Worm (Caenorhabditis elegans) whole organism, L1 larva: ENCODE results near the gene cysl-4.

Source experiments
- C16A3.4 ChIP-seq: fragments of 150-350 bp; optimal IDR thresholded peaks from 2 replicates; lab custom pipeline; 2014; ENCODE audit warnings: missing biosample characterization, missing genetic modification characterization
- ama-1 ChIP-seq: fragments of 150-350 bp; optimal IDR thresholded peaks from 2 replicates; lab custom pipeline; 2014
- elt-3 ChIP-seq, 6 experiments: fragments of 150-350 bp in 1 of 6; sonication (generic microtip); optimal IDR thresholded peaks; 2 replicates each; lab custom pipeline; 2017 to 2018; ENCODE audit warnings: missing biosample characterization in 6 of 6, missing genetic modification characterization in 6 of 6, inconsistent platforms in 1 of 6
- nhr-76 ChIP-seq: sonication (generic microtip); optimal IDR thresholded peaks from 2 replicates; lab custom pipeline; 2017; ENCODE audit warnings: missing biosample characterization, missing genetic modification characterization
- pqm-1 ChIP-seq: sonication (generic microtip); optimal IDR thresholded peaks from 3 replicates; lab custom pipeline; 2017; ENCODE audit warnings: missing biosample characterization, missing genetic modification characterization
- rnt-1 ChIP-seq: sonication (generic microtip); optimal IDR thresholded peaks from 2 replicates; lab custom pipeline; 2016; ENCODE audit warnings: mild to moderate bottlenecking, missing genetic modification characterization, moderate library complexity, missing compliant biosample characterization
- zag-1 ChIP-seq: fragments of 150-350 bp; optimal IDR thresholded peaks from 2 replicates; lab custom pipeline; 2014; ENCODE audit warnings: missing biosample characterization, missing genetic modification characterization

DNA sequence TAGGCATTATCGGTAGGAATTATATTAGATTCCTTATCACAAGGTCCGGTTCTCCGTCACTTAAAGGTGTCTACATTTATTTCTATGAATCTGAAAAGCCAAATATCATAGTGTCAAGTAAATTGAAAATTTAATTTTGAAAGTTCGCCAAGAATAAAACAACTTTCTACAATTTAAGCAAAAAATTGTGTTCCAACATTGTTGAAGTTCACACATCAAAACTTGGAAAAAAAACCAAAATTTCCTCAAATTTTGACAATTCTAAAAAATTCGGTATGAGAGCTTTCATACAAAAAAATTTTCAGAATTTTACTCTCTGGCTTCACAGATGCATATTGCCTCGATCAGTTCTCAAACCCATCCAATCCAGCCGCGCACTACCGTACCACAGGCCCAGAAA, 7.0 kb downstream of the cysl-4 start, which contains the start of gene F59A7.7:
- no peak for TF ChIP-seq zag-1 (tag; lab: Kevin White, UChicago)
- no peak for TF ChIP-seq elt-3 (tag; optimal IDR thresholded peaks at IDR 0.05; lab: Kevin White, UChicago)
- no peak for TF ChIP-seq ama-1 (lab: Kevin White, UChicago)
- TF ChIP-seq nhr-76 (tag; lab: Kevin White, UChicago): no peak
- no peak for TF ChIP-seq C16A3.4 (tag; lab: Kevin White, UChicago)
- TF ChIP-seq rnt-1: no peak
- TF ChIP-seq pqm-1: no peak
